Worm (Caenorhabditis elegans): ENCODE results near the gene C01B10.44.

The C01B10.44 gene

DNA sequence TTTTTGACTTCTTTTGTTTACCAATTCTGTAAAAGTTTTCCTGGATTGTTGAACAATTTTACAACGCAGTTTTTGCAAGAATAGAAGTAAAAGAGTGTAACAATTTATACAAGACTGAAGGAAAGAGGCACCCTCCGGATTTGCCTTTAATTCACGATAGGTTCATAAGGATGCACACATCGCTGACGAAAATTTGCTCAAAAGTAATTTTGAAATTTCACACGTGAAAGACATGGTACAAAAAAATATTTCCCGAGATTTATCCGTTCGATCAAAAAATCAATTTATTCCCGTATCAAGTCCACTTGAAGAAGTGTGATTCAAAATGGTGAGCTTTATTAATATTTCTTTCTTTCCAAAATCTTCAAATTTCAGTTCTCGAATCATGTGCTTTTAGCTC, 45.6 kb upstream of the C01B10.44 start, which contains the start of gene C43G2.3:
C43G2.3 (plus strand) TSS at position 301 of the 400 bp plus-strand sequence.
- TF ChIP-seq hmg-1.1 (GFP tag; IDR thresholded peaks at IDR 0.05): no peak
- no peak for TF ChIP-seq pha-4 (GFP tag; IDR thresholded peaks at IDR 0.05)
- TF ChIP-seq pha-4 (tag; optimal IDR thresholded peaks at IDR 0.05): no peak
- no peak for TF ChIP-seq mep-1 (tag; optimal IDR thresholded peaks at IDR 0.05)
- TF ChIP-seq unc-39 (tag; optimal IDR thresholded peaks at IDR 0.05): no peak
- no peak for TF ChIP-seq ceh-20 (GFP tag; IDR thresholded peaks at IDR 0.05)
- TF ChIP-seq nhr-48 (tag; optimal IDR thresholded peaks at IDR 0.05): no peak
- no peak for TF ChIP-seq mes-2 (tag; optimal IDR thresholded peaks at IDR 0.05; ENCODE audit: poor library complexity, severe bottlenecking)
- no peak for TF ChIP-seq mxl-2 (GFP tag; conservative IDR thresholded peaks at IDR 0.05)
- no peak for TF ChIP-seq saeg-2 (GFP tag; IDR thresholded peaks at IDR 0.05)
- TF ChIP-seq tag-97 (GFP tag; IDR thresholded peaks at IDR 0.05): no peak
- no peak for TF ChIP-seq nhr-10 (tag; optimal IDR thresholded peaks at IDR 0.05)
- no peak for TF ChIP-seq ctbp-1 (GFP tag; IDR thresholded peaks at IDR 0.05)
- no peak for TF ChIP-seq lin-13 (GFP tag; optimal IDR thresholded peaks at IDR 0.05)
- TF ChIP-seq T20F7.1 (GFP tag; optimal IDR thresholded peaks at IDR 0.05): no peak
- TF ChIP-seq ZK546.5 (tag; optimal IDR thresholded peaks at IDR 0.05): no peak
- no peak for TF ChIP-seq lin-15B (tag; optimal IDR thresholded peaks at IDR 0.05)
- TF ChIP-seq unc-130 (GFP tag; optimal IDR thresholded peaks at IDR 0.05): no peak
- no peak for TF ChIP-seq attf-4 (tag; optimal IDR thresholded peaks at IDR 0.05)
- TF ChIP-seq pqm-1 (tag; optimal IDR thresholded peaks at IDR 0.05): no peak

DNA sequence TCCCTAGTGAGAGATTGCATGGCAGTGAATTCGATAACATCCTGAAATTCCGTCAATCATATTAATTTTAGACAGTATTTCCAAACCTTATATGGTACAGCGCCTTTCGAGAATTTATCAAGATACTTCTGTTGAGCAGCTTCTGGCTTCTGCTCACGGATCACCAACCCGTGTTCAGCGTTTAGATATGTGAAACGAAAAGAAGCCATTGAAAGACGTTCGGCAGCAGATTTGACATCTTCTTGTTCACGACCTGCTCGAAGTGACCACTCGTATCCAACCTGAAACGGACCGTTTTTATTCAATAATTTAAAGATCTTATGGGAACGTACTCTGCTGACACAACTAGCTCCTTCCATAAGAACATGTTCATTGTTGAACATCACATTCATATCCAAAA, 41.8 kb upstream of the C01B10.44 start:
- TF ChIP-seq zfp-2 (tag; optimal IDR thresholded peaks at IDR 0.05) (no peak), unc-130 (GFP tag; optimal IDR thresholded peaks at IDR 0.05) (no peak), F10B5.3 (tag; optimal IDR thresholded peaks at IDR 0.05) (no peak), mes-2 (tag; optimal IDR thresholded peaks at IDR 0.05; ENCODE audit: poor library complexity, severe bottlenecking) (no peak), aha-1 (tag) (peak; percentile 59), hmg-1.1 (GFP tag; IDR thresholded peaks at IDR 0.05) (no peak), unc-62 (GFP tag; optimal IDR thresholded peaks at IDR 0.05 in 1 of 2) (peak in 1 of 2 experiments; percentile 94), unc-62 (tag; optimal IDR thresholded peaks at IDR 0.05) (no peak), tag-97 (GFP tag; IDR thresholded peaks at IDR 0.05) (no peak)

- no peak for TF ChIP-seq ztf-11 (tag; optimal IDR thresholded peaks at IDR 0.05)
- no peak for TF ChIP-seq lin-13 (GFP tag; optimal IDR thresholded peaks at IDR 0.05)
- no peak for TF ChIP-seq egl-43 (GFP tag; IDR thresholded peaks at IDR 0.05)
- TF ChIP-seq F49E8.2 (tag; optimal IDR thresholded peaks at IDR 0.05; ENCODE audit: borderline replicate concordance): no peak
- no peak for TF ChIP-seq nhr-237 (tag; optimal IDR thresholded peaks at IDR 0.05)
- no peak for TF ChIP-seq zip-11 (GFP tag; IDR thresholded peaks at IDR 0.05)
Measured at ce11 chrIV:6582604-6583003, 40.9 kb upstream of the C01B10.44 start, which contains the start of gene odr-8. Gene odr-8 (minus strand): TSS chrIV:6582704.

DNA sequence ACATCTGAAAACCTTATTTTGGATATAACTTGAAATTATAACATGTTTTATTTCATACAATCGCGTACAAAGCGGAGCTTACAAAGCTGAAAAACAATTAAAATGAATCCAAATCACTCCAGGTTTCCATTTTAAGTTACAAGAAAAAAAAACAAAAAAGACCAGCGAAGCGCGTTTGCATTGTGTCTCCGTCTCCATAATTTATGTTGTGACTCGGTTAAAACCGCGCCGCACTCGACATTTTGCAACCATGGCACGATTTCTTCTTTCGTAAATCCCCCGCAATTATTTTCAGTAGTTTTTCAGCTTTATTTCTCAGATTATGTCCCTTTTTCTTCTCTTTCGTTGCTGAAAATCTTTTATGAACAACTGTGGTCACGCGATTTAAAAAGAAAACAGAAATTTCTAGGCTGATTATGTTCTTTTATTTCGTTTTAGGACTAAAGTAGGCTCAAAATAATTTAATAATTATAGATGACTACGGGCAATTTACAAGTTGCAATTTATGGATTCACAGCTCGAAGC, 38.0 kb upstream of the C01B10.44 start, which contains the start of the genes F38A5.2 and dnj-11:
F38A5.2 (minus strand) TSS at position 4 of the 525 bp plus-strand sequence.
dnj-11 (plus strand) TSS at position 475 of the 525 bp plus-strand sequence.
- TF ChIP-seq egl-27 (tag; optimal IDR thresholded peaks at IDR 0.05) (no peak), lsy-2 (tag; optimal IDR thresholded peaks at IDR 0.05) (peak in 1 of 2 experiments; percentile 89), zip-2 (tag; optimal IDR thresholded peaks at IDR 0.05) (no peak), ztf-7 (tag; optimal IDR thresholded peaks at IDR 0.05) (no peak), hlh-30 (tag; optimal IDR thresholded peaks at IDR 0.05; ENCODE audit: insufficient read depth) (peak; percentile 70), nhr-111 (GFP tag; optimal IDR thresholded peaks at IDR 0.05) (no peak), hmg-1.1 (GFP tag; IDR thresholded peaks at IDR 0.05) (0 out of 2 replicates have a peak, but pooled peaks have one; percentile 41), ztf-11 (tag; optimal IDR thresholded peaks at IDR 0.05) (no peak), snpc-4 (tag; optimal IDR thresholded peaks at IDR 0.05) (peak; percentile 43), gei-8 (GFP tag; optimal IDR thresholded peaks at IDR 0.05) (no peak), ceh-28 (tag; optimal IDR thresholded peaks at IDR 0.05) (no peak), ceh-62 (tag; optimal IDR thresholded peaks at IDR 0.05) (no peak), duxl-1 (tag; optimal IDR thresholded peaks at IDR 0.05; ENCODE audit: poor library complexity) (peak; percentile 26), F44E2.7 (GFP tag; IDR thresholded peaks at IDR 0.05) (no peak), F10B5.3 (tag; optimal IDR thresholded peaks at IDR 0.05) (no peak), aha-1 (tag) (peak; percentile 95), spr-3 (GFP tag; optimal IDR thresholded peaks at IDR 0.05) (no peak), daf-16 (GFP tag; optimal IDR thresholded peaks at IDR 0.05) (no peak), daf-16 (tag; optimal IDR thresholded peaks at IDR 0.05) (peak; percentile 23), dpl-1 (GFP tag; optimal IDR thresholded peaks at IDR 0.05) (peak; percentile 80), D1046.2 (GFP tag; IDR thresholded peaks at IDR 0.05) (no peak), daf-8 (GFP tag; IDR thresholded peaks at IDR 0.05) (no peak)
